Worm (Caenorhabditis elegans) whole organism, L4 larva: ENCODE measurements around the gene pro-1.

ENCODE experiments used
- lin-15B ChIP-seq: fragments of 150-350 bp; sonication (generic microtip); optimal IDR thresholded peaks from 3 replicates; lab custom pipeline; 2014; ENCODE audit warnings: missing biosample characterization, missing genetic modification characterization
- mxl-3 ChIP-seq: fragments of 200-800 bp; sonication (Bioruptor generic); optimal IDR thresholded peaks from 2 replicates; lab custom pipeline; 2018; ENCODE audit warnings: mild to moderate bottlenecking, missing genetic modification characterization, missing compliant biosample characterization
- nhr-48 ChIP-seq: sonication (generic microtip); optimal IDR thresholded peaks from 2 replicates; lab custom pipeline; 2016; ENCODE audit warnings: mild to moderate bottlenecking, missing genetic modification characterization, missing compliant biosample characterization

- TF ChIP-seq mxl-3 (GFP tag; lab: Kevin White, UChicago): no peak
- no peak for TF ChIP-seq nhr-48 (tag; lab: Kevin White, UChicago)
- no peak for TF ChIP-seq lin-15B
These were observed 45.9 kb downstream of the pro-1 start, which contains the start of gene ZK666.12 for ce11 chrII:10495912-10496311.
